Fruit fly (Drosophila melanogaster): ENCODE data around the gene Noc2.

Noc2 gene

DNA sequence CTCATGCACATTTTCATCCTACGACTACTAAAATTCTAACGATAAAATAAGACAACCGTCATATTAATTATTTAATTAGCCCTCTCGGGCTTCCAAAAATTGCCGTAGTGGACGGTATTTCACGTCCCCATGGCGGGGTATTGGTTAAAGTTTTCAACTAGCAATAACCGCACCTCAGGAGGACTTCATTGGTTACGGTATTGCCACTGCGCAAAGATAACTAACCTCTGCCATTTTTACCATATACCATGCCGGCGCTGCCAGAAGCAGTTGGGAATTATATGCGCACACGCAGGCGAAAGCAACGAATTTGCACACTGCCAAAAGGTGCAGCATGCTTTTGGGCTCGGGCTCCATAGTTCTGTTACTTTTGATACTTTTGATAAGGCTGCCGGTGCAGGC lies 51.5 kb downstream of the Noc2 start:
- TF ChIP-seq fkh (GFP tag; optimal IDR thresholded peaks at IDR 0.05): no peak
- TF ChIP-seq Gug (GFP tag; IDR thresholded peaks at IDR 0.05): no peak
- no peak for TF ChIP-seq CG3032 (tag; optimal IDR thresholded peaks at IDR 0.05)
- TF ChIP-seq CG6808 (GFP tag; optimal IDR thresholded peaks at IDR 0.05): no peak
- TF ChIP-seq CG8119 (GFP tag; IDR thresholded peaks at IDR 0.05): no peak
- TF ChIP-seq CG31627 (GFP tag; optimal IDR thresholded peaks at IDR 0.05): peak; percentile 49
- TF ChIP-seq Smox (GFP tag; optimal IDR thresholded peaks at IDR 0.05): peak; percentile 62
- TF ChIP-seq Met (GFP tag; optimal IDR thresholded peaks at IDR 0.05): peak; percentile 46
- peak; percentile 59 for TF ChIP-seq vri (GFP tag; optimal IDR thresholded peaks at IDR 0.05)
- no peak for TF ChIP-seq CG10631 (GFP tag; optimal IDR thresholded peaks at IDR 0.05)
- TF ChIP-seq Eip75B (GFP tag; optimal IDR thresholded peaks at IDR 0.05): peak; percentile 58
- no peak for TF ChIP-seq fd59A (GFP tag; optimal IDR thresholded peaks at IDR 0.05)
- TF ChIP-seq CG1621 (tag; optimal IDR thresholded peaks at IDR 0.05): peak; percentile 62
- TF ChIP-seq spab (GFP tag; optimal IDR thresholded peaks at IDR 0.05): no peak
- no peak for TF ChIP-seq CG11902 (GFP tag; optimal IDR thresholded peaks at IDR 0.05)
- TF ChIP-seq CG15336 (GFP tag; IDR thresholded peaks at IDR 0.05): no peak
- no peak for TF ChIP-seq Hr38 (GFP tag; optimal IDR thresholded peaks at IDR 0.05)
- TF ChIP-seq Ets96B (tag; optimal IDR thresholded peaks at IDR 0.05): peak; percentile 30
- no peak for TF ChIP-seq eg (GFP tag; IDR thresholded peaks at IDR 0.05)
- peak; percentile 88 for TF ChIP-seq svp (GFP tag)
- TF ChIP-seq Hr39 (GFP tag; optimal IDR thresholded peaks at IDR 0.05): no peak
- no peak for TF ChIP-seq achi (GFP tag; optimal IDR thresholded peaks at IDR 0.05)
- TF ChIP-seq cyc (GFP tag; optimal IDR thresholded peaks at IDR 0.05): peak; percentile 65
- TF ChIP-seq esn (GFP tag; optimal IDR thresholded peaks at IDR 0.05): peak; percentile 68
- TF ChIP-seq dac (GFP tag; optimal IDR thresholded peaks at IDR 0.05): no peak
- no peak for TF ChIP-seq CG6854 (GFP tag; optimal IDR thresholded peaks at IDR 0.05)
- TF ChIP-seq CG11294 (GFP tag; IDR thresholded peaks at IDR 0.05): no peak
- peak; percentile 14 for TF ChIP-seq CG6792 (GFP tag; optimal IDR thresholded peaks at IDR 0.05)
- TF ChIP-seq topi (GFP tag; optimal IDR thresholded peaks at IDR 0.05): peak; percentile 63
- no peak for TF ChIP-seq CG34406 (GFP tag; optimal IDR thresholded peaks at IDR 0.05)
- TF ChIP-seq Eip93F (GFP tag; optimal IDR thresholded peaks at IDR 0.05): no peak
- no peak for TF ChIP-seq CG32006 (GFP tag; optimal IDR thresholded peaks at IDR 0.05)
- TF ChIP-seq Sox102F (GFP tag; optimal IDR thresholded peaks at IDR 0.05): peak; percentile 48
- TF ChIP-seq Blimp-1 (GFP tag; optimal IDR thresholded peaks at IDR 0.05): no peak
- no peak for TF ChIP-seq dsx (GFP tag; optimal IDR thresholded peaks at IDR 0.05; ENCODE audit: poor library complexity, severe bottlenecking)
- TF ChIP-seq CG16779 (tag; optimal IDR thresholded peaks at IDR 0.05): no peak
- no peak for TF ChIP-seq CG8319 (GFP tag; optimal IDR thresholded peaks at IDR 0.05)
- 0 out of 3 replicates have a peak, but pooled peaks have one; percentile 39 for TF ChIP-seq CG6163 (GFP tag; IDR thresholded peaks at IDR 0.05)
- TF ChIP-seq Lpt (GFP tag; optimal IDR thresholded peaks at IDR 0.05): no peak
- TF ChIP-seq CG7368 (GFP tag; optimal IDR thresholded peaks at IDR 0.05): no peak
- TF ChIP-seq Eip78C (GFP tag): peak; percentile 75
- peak; percentile 43 for TF ChIP-seq pdm3 (GFP tag; optimal IDR thresholded peaks at IDR 0.05)
- no peak for TF ChIP-seq salr (GFP tag; optimal IDR thresholded peaks at IDR 0.05)
- no peak for TF ChIP-seq fd85E (GFP tag; optimal IDR thresholded peaks at IDR 0.05)
- no peak for TF ChIP-seq ss (GFP tag; optimal IDR thresholded peaks at IDR 0.05)
- TF ChIP-seq Ets21C (GFP tag; optimal IDR thresholded peaks at IDR 0.05): no peak
- TF ChIP-seq CG3919 (GFP tag; optimal IDR thresholded peaks at IDR 0.05): peak; percentile 63
- no peak for TF ChIP-seq CG9139 (GFP tag; optimal IDR thresholded peaks at IDR 0.05)
- TF ChIP-seq Sox15 (GFP tag; optimal IDR thresholded peaks at IDR 0.05): no peak
- no peak for TF ChIP-seq CG8632 (GFP tag; optimal IDR thresholded peaks at IDR 0.05)
- peak; percentile 48 for TF ChIP-seq lz (GFP tag; optimal IDR thresholded peaks at IDR 0.05)
- TF ChIP-seq CG4318 (GFP tag; optimal IDR thresholded peaks at IDR 0.05): no peak
- peak; percentile 39 for TF ChIP-seq OdsH (GFP tag; optimal IDR thresholded peaks at IDR 0.05)

Data from whole organism, prepupa.